Fruit fly (Drosophila melanogaster) whole organism, embryonic: ENCODE results near the gene usp.
A peak's percentile ranks its signal among the peaks of the same experiment; 100 is the strongest.

Source experiments
- Asciz ChIP-seq: fragments of 200-800 bp; sonication (Bioruptor generic); optimal IDR thresholded peaks from 2 replicates; lab custom pipeline; 2017; ENCODE audit warnings: missing biosample characterization, mild to moderate bottlenecking, missing genetic modification characterization, missing genetic modification reagents
- Awh ChIP-seq: fragments of 200-800 bp; sonication (Bioruptor generic); IDR thresholded peaks from 2 replicates; pipeline ENCODE4, ENCODE4 v1.3.6; 2022; ENCODE audit warnings: missing biosample characterization, missing genetic modification characterization
- CG10366 ChIP-seq: fragments of 200-800 bp; sonication (Bioruptor generic); IDR thresholded peaks from 2 replicates; pipeline ENCODE4 v1.3.6; 2022; ENCODE audit warnings: missing biosample characterization, missing genetic modification characterization
- CG10543 ChIP-seq: fragments of 200-800 bp; sonication (Bioruptor generic); optimal IDR thresholded peaks from 3 replicates; lab custom pipeline; 2017; ENCODE audit warnings: missing biosample characterization, mild to moderate bottlenecking, missing genetic modification characterization, moderate library complexity
- CG11247 ChIP-seq: fragments of 200-800 bp; sonication (Bioruptor generic); IDR thresholded peaks from 2 replicates; pipeline ENCODE4 v1.3.6; 2022; ENCODE audit warnings: missing biosample characterization, missing genetic modification characterization
- CG12236 ChIP-seq: fragments of 200-800 bp; sonication (Bioruptor generic); optimal IDR thresholded peaks from 2 replicates; lab custom pipeline; 2016; ENCODE audit warnings: missing biosample characterization, missing genetic modification characterization
- CG13424 ChIP-seq: fragments of 200-800 bp; sonication (Bioruptor generic); optimal IDR thresholded peaks from 2 replicates; lab custom pipeline; 2019; ENCODE audit warnings: missing biosample characterization, mild to moderate bottlenecking, missing genetic modification characterization, moderate library complexity
- CG13894 ChIP-seq: fragments of 200-800 bp; sonication (Bioruptor generic); optimal IDR thresholded peaks from 3 replicates; lab custom pipeline; 2018; ENCODE audit warnings: missing biosample characterization, mild to moderate bottlenecking, missing genetic modification characterization, moderate library complexity
- CG14965 ChIP-seq: fragments of 200-800 bp; sonication (Bioruptor generic); optimal IDR thresholded peaks from 2 replicates; lab custom pipeline; 2016; ENCODE audit warnings: missing biosample characterization, missing genetic modification characterization, borderline replicate concordance
- CG16815 ChIP-seq: fragments of 200-800 bp; sonication (Bioruptor generic); optimal IDR thresholded peaks from 3 replicates; lab custom pipeline; 2017; ENCODE audit warnings: missing biosample characterization, mild to moderate bottlenecking, missing genetic modification characterization
- CG17912 ChIP-seq: fragments of 200-800 bp; sonication (Bioruptor generic); optimal IDR thresholded peaks from 2 replicates; lab custom pipeline; 2018; ENCODE audit warnings: missing biosample characterization, mild to moderate bottlenecking, missing genetic modification characterization
- CG1792 ChIP-seq: fragments of 200-800 bp; sonication (Bioruptor generic); optimal IDR thresholded peaks from 2 replicates; lab custom pipeline; 2016; ENCODE audit warnings: missing biosample characterization, missing genetic modification characterization
- CG18764 ChIP-seq: fragments of 200-800 bp; sonication (Bioruptor generic); optimal IDR thresholded peaks from 3 replicates; lab custom pipeline; 2016; ENCODE audit warnings: missing biosample characterization, missing genetic modification characterization
- CG30020 ChIP-seq: fragments of 200-800 bp; optimal IDR thresholded peaks from 2 replicates; lab custom pipeline; 2019; ENCODE audit warnings: missing biosample characterization, mild to moderate bottlenecking, missing genetic modification characterization, moderate library complexity
- CG4617 ChIP-seq: fragments of 200-800 bp; sonication (Bioruptor generic); optimal IDR thresholded peaks from 3 replicates; lab custom pipeline; 2016; ENCODE audit warnings: missing biosample characterization, missing genetic modification characterization, borderline replicate concordance
- CG7987 ChIP-seq: fragments of 200-800 bp; sonication (Bioruptor generic); optimal IDR thresholded peaks from 2 replicates; lab custom pipeline; 2018; ENCODE audit warnings: missing biosample characterization, mild to moderate bottlenecking, missing genetic modification characterization, moderate library complexity
- CG8281 ChIP-seq: fragments of 200-800 bp; sonication (Bioruptor generic); optimal IDR thresholded peaks from 2 replicates; lab custom pipeline; 2018; ENCODE audit warnings: missing biosample characterization, mild to moderate bottlenecking, missing genetic modification characterization, moderate library complexity
- CG8944 ChIP-seq: fragments of 200-800 bp; sonication (Bioruptor generic); optimal IDR thresholded peaks from 3 replicates; lab custom pipeline; 2016; ENCODE audit warnings: missing biosample characterization, missing genetic modification characterization
- CTCF ChIP-seq: fragments of 200-800 bp; sonication (Bioruptor generic); optimal IDR thresholded peaks from 2 replicates; lab custom pipeline; 2017; ENCODE audit warnings: missing biosample characterization, mild to moderate bottlenecking, missing genetic modification characterization, moderate library complexity
- Dll ChIP-seq: fragments of 200-800 bp; sonication (Bioruptor generic); IDR thresholded peaks from 4 replicates; pipeline ENCODE4 v1.3.6; 2022; ENCODE audit warnings: missing biosample characterization, missing genetic modification characterization; ENCODE audit not compliant: partially characterized antibody
- Drgx ChIP-seq: fragments of 200-800 bp; sonication (Bioruptor generic); IDR thresholded peaks from 2 replicates; pipeline ENCODE4 v1.3.6; 2022; ENCODE audit warnings: missing biosample characterization, missing genetic modification characterization
- H15 ChIP-seq: fragments of 200-800 bp; sonication (Bioruptor generic); IDR thresholded peaks from 3 replicates; pipeline ENCODE4 v1.3.6; 2022; ENCODE audit warnings: missing biosample characterization, missing genetic modification characterization
- Lpt ChIP-seq: fragments of >200 bp; optimal IDR thresholded peaks from 2 replicates; lab custom pipeline; 2018; ENCODE audit warnings: missing biosample characterization, missing genetic modification characterization
- Max ChIP-seq: fragments of 200-800 bp; sonication (Bioruptor generic); optimal IDR thresholded peaks from 2 replicates; lab custom pipeline; 2016; ENCODE audit warnings: missing biosample characterization, mild to moderate bottlenecking, missing genetic modification characterization
- Myb ChIP-seq: fragments of 200-800 bp; sonication (Bioruptor generic); optimal IDR thresholded peaks from 2 replicates; lab custom pipeline; 2016; ENCODE audit warnings: missing biosample characterization, missing genetic modification characterization
- NFAT ChIP-seq: fragments of 200-800 bp; sonication (Bioruptor generic); IDR thresholded peaks from 2 replicates; pipeline ENCODE4 v1.3.6; 2022; ENCODE audit warnings: missing biosample characterization, missing genetic modification characterization
- Nf-YC ChIP-seq: fragments of 200-800 bp; optimal IDR thresholded peaks from 3 replicates; lab custom pipeline; 2019; ENCODE audit warnings: missing biosample characterization, mild to moderate bottlenecking, missing genetic modification characterization, moderate library complexity
- Ptx1 ChIP-seq: fragments of 200-800 bp; sonication (Bioruptor generic); IDR thresholded peaks from 2 replicates; pipeline ENCODE4 v1.3.6; 2022; ENCODE audit warnings: missing biosample characterization, missing genetic modification characterization
- Six4 ChIP-seq: fragments of 200-800 bp; sonication (Bioruptor generic); optimal IDR thresholded peaks from 2 replicates; lab custom pipeline; 2016; ENCODE audit warnings: missing biosample characterization, missing genetic modification characterization
- Usf ChIP-seq: fragments of 200-800 bp; sonication (Bioruptor generic); optimal IDR thresholded peaks from 2 replicates; lab custom pipeline; 2017; ENCODE audit warnings: missing genotype, missing biosample characterization, missing genetic modification characterization
- YL-1 ChIP-seq: fragments of 200-800 bp; sonication (Bioruptor generic); optimal IDR thresholded peaks from 3 replicates; lab custom pipeline; 2017; ENCODE audit warnings: missing biosample characterization, mild to moderate bottlenecking, missing genetic modification characterization
- ash1 ChIP-seq: fragments of 200-800 bp; sonication (Bioruptor generic); optimal IDR thresholded peaks from 2 replicates; lab custom pipeline; 2018; ENCODE audit warnings: missing biosample characterization, mild to moderate bottlenecking, missing genetic modification characterization
- btn ChIP-seq: fragments of 200-800 bp; sonication (Bioruptor generic); optimal IDR thresholded peaks from 2 replicates; lab custom pipeline; 2016; ENCODE audit warnings: missing biosample characterization, missing genetic modification characterization
- ci ChIP-seq: fragments of 200-800 bp; sonication (Bioruptor generic); IDR thresholded peaks from 3 replicates; pipeline ENCODE4 v1.3.6; 2022; ENCODE audit warnings: missing biosample characterization, missing genetic modification characterization
- gce ChIP-seq: fragments of 200-800 bp; sonication (Bioruptor generic); IDR thresholded peaks from 3 replicates; pipeline ENCODE4 v1.3.6; 2022; ENCODE audit warnings: missing biosample characterization, missing genetic modification characterization
- grau ChIP-seq: fragments of 200-800 bp; optimal IDR thresholded peaks from 3 replicates; lab custom pipeline; 2019; ENCODE audit warnings: missing biosample characterization, mild to moderate bottlenecking, missing genetic modification characterization, moderate library complexity
- gsb ChIP-seq: fragments of 200-800 bp; sonication (Bioruptor generic); IDR thresholded peaks from 2 replicates; pipeline ENCODE4 v1.3.6; 2022; ENCODE audit warnings: missing biosample characterization, missing genetic modification characterization
- hb ChIP-seq: fragments of 200-800 bp; sonication (Bioruptor generic); IDR thresholded peaks from 3 replicates; pipeline ENCODE4 v1.3.6; 2022; ENCODE audit warnings: missing biosample characterization, missing genetic modification characterization; ENCODE audit not compliant: partially characterized antibody
- ind ChIP-seq: fragments of 200-800 bp; sonication (Bioruptor generic); optimal IDR thresholded peaks from 3 replicates; lab custom pipeline; 2016; ENCODE audit warnings: missing biosample characterization, missing genetic modification characterization
- kni ChIP-seq: fragments of 200-800 bp; sonication (Bioruptor generic); optimal IDR thresholded peaks from 3 replicates; lab custom pipeline; 2017; ENCODE audit warnings: mild to moderate bottlenecking, missing biosample characterization, missing genetic modification reagents, missing genetic modification characterization
- lola ChIP-seq, 3 experiments: fragments of >200 bp in 2 of 3; fragments of 200-800 bp in 1 of 3; sonication (Bioruptor generic) in 1 of 3; optimal IDR thresholded peaks; 2 replicates each; lab custom pipeline; 2017 to 2019; ENCODE audit warnings: missing biosample characterization in 3 of 3, missing genetic modification characterization in 3 of 3, mild to moderate bottlenecking in 1 of 3, moderate library complexity in 1 of 3
- maf-S ChIP-seq: fragments of 200-800 bp; sonication (Bioruptor generic); optimal IDR thresholded peaks from 2 replicates; lab custom pipeline; 2016; ENCODE audit warnings: missing biosample characterization, missing genetic modification characterization
- sna ChIP-seq: fragments of 200-800 bp; sonication (Bioruptor generic); IDR thresholded peaks from 2 replicates; pipeline ENCODE4 v1.3.6; 2022; ENCODE audit warnings: missing biosample characterization, missing genetic modification characterization; ENCODE audit not compliant: partially characterized antibody
- tin ChIP-seq: fragments of 200-800 bp; sonication (Bioruptor generic); optimal IDR thresholded peaks from 3 replicates; lab custom pipeline; 2016; ENCODE audit warnings: missing biosample characterization, missing genetic modification characterization
- trem ChIP-seq: fragments of 200-800 bp; optimal IDR thresholded peaks from 3 replicates; lab custom pipeline; 2019; ENCODE audit warnings: missing biosample characterization, mild to moderate bottlenecking, missing genetic modification characterization, moderate library complexity
- tx ChIP-seq: fragments of 200-800 bp; sonication (Bioruptor generic); optimal IDR thresholded peaks from 2 replicates; lab custom pipeline; 2016; ENCODE audit warnings: missing biosample characterization, missing genetic modification characterization
- vnd ChIP-seq: fragments of 200-800 bp; sonication (Bioruptor generic); IDR thresholded peaks from 3 replicates; pipeline ENCODE4 v1.3.6; 2022; ENCODE audit warnings: missing biosample characterization, missing genetic modification characterization; ENCODE audit not compliant: partially characterized antibody
- vvl ChIP-seq: fragments of 200-800 bp; sonication (Bioruptor generic); IDR thresholded peaks from 2 replicates; pipeline ENCODE4 v1.3.6; 2022; ENCODE audit warnings: missing biosample characterization, missing genetic modification characterization
- z ChIP-seq: fragments of 200-800 bp; sonication (Bioruptor generic); IDR thresholded peaks from 3 replicates; pipeline ENCODE4 v1.3.6; 2022; ENCODE audit warnings: missing biosample characterization, missing genetic modification characterization
- zen ChIP-seq: fragments of 200-800 bp; sonication (Bioruptor generic); optimal IDR thresholded peaks from 3 replicates; lab custom pipeline; 2018; ENCODE audit warnings: missing biosample characterization, mild to moderate bottlenecking, missing genetic modification characterization, moderate library complexity

Gene usp

dm6 chrX:2041312-2041918 lies 696 bp downstream of the usp start, which contains the start of gene CG4313 (continued):
- TF ChIP-seq ash1: no peak
- peak; percentile 72 for TF ChIP-seq Nf-YC (tag; lab: Kevin White, UChicago)
- peak; percentile 92 for TF ChIP-seq trem (tag; lab: Kevin White, UChicago)
- peak; percentile 60 for TF ChIP-seq CG13894
- no peak for TF ChIP-seq CG17912
- TF ChIP-seq vnd (GFP tag; lab: Robert Waterston, UW): peak; percentile 91
- peak; percentile 54; the same call in 1 of the 2 replicates for TF ChIP-seq Drgx (GFP tag; lab: Robert Waterston, UW)
- peak; percentile 60 for TF ChIP-seq CG8944
- TF ChIP-seq CG18764: peak; percentile 12
- no peak for TF ChIP-seq CTCF (GFP tag; lab: Kevin White, UChicago)
- TF ChIP-seq CG8281 (tag; lab: Kevin White, UChicago): peak; percentile 27
- peak; percentile 45; the same call in 1 of the 2 replicates for TF ChIP-seq CG10366 (GFP tag; lab: Robert Waterston, UW)
- peak; percentile 95 for TF ChIP-seq Dll (GFP tag; lab: Robert Waterston, UW)
- peak; percentile 76 for TF ChIP-seq ind
- peak; percentile 77 for TF ChIP-seq CG13424
- TF ChIP-seq gsb: peak; percentile 37; the same call in 1 of the 2 replicates
- peak; percentile 25 for TF ChIP-seq CG4617 (GFP tag; lab: Kevin White, UChicago)
- 0 out of 3 replicates have a peak, but pooled peaks have one; percentile 54 for TF ChIP-seq H15 (GFP tag; lab: Robert Waterston, UW)
- TF ChIP-seq hb (GFP tag; lab: Robert Waterston, UW): peak; percentile 85
- TF ChIP-seq Max (GFP tag; lab: Kevin White, UChicago): peak; percentile 56
- peak; percentile 49; the same call in 1 of the 3 replicates for TF ChIP-seq ci (GFP tag; lab: Robert Waterston, UW)
- peak; percentile 82 for TF ChIP-seq CG10543
- TF ChIP-seq Six4: peak; percentile 58
- peak; percentile 40 for TF ChIP-seq CG16815 (GFP tag; lab: Kevin White, UChicago)
- peak in 1 of 3 experiments; percentile 60 for TF ChIP-seq lola (GFP tag; optimal IDR thresholded peaks at IDR 0.05; lab: Kevin White, UChicago)
- TF ChIP-seq CG7987: peak; percentile 20
- peak; percentile 55 for TF ChIP-seq vvl (GFP tag; lab: Robert Waterston, UW)
- 0 out of 3 replicates have a peak, but pooled peaks have one; percentile 30 for TF ChIP-seq gce (GFP tag; lab: Robert Waterston, UW)
- peak; percentile 82 for TF ChIP-seq tin
- peak; percentile 41 for TF ChIP-seq zen (tag; lab: Kevin White, UChicago)
- TF ChIP-seq NFAT (GFP tag; lab: Robert Waterston, UW): peak; percentile 50; the same call in 1 of the 2 replicates
- TF ChIP-seq Myb (GFP tag; lab: Kevin White, UChicago): peak; percentile 36
- TF ChIP-seq CG12236 (GFP tag; lab: Kevin White, UChicago): no peak
- TF ChIP-seq CG1792 (GFP tag; lab: Kevin White, UChicago): peak; percentile 48
- peak; percentile 21 for TF ChIP-seq kni (GFP tag; lab: Kevin White, UChicago)
- TF ChIP-seq Usf (GFP tag; lab: Kevin White, UChicago): peak; percentile 29
- TF ChIP-seq Ptx1: peak; percentile 76
- peak; percentile 66 for TF ChIP-seq YL-1 (GFP tag; lab: Kevin White, UChicago)
- no peak for TF ChIP-seq Awh (GFP tag; lab: Robert Waterston, UW)
- TF ChIP-seq sna (GFP tag; lab: Robert Waterston, UW): peak; percentile 83
- TF ChIP-seq z (GFP tag; lab: Robert Waterston, UW): no peak
- TF ChIP-seq tx (GFP tag; lab: Kevin White, UChicago): peak; percentile 44
- TF ChIP-seq maf-S (GFP tag; lab: Kevin White, UChicago): peak; percentile 69
- TF ChIP-seq CG30020 (tag; lab: Kevin White, UChicago): peak; percentile 67
- TF ChIP-seq CG14965 (GFP tag; lab: Kevin White, UChicago): no peak
- TF ChIP-seq CG11247: peak; percentile 48; the same call in 1 of the 2 replicates
- peak; percentile 75 for TF ChIP-seq grau
- no peak for TF ChIP-seq Lpt (GFP tag; lab: Kevin White, UChicago)
- TF ChIP-seq Asciz (GFP tag; lab: Kevin White, UChicago): peak; percentile 11
- no peak for TF ChIP-seq btn
